In the genomic region with DNA sequence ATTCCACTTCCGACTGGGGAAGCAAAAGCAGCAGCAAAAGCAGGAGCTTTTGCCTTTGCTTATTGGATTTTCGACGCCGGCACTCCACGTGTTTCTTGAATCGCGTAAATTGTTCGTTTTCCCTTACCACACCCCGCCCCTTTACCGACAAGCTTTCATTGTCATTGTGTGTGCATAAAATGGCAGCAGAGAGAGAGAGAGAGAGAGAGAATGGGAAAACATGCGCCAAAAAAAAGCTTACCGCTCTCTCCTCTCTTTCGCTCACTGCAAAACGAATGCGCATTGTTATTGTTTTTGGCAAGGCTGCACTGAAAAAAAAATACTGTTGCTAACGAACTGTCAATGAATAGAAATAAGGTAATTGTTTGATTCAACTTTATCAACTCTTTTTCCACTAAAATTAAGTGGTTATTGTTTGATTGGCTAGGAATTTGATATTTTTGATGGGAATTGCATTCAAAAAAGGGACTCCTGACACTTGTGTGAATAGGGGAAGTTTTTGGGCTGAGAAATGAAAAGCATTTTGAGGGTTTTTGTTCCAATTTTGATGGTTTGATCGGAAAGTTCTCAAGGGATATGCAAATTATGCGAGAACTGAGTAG, we compare ENCODE assay signal across 2 fruit fly cellular contexts.
A peak's percentile ranks its signal among the peaks of the same experiment; 100 is the strongest.
TF ChIP-seq lines count a peak whose summit lies in the region.

No protein-coding gene starts in this region.

TF ChIP-seq in whole organism, embryonic, 481 proteins besides CTCF, POLR2A, EP300 and RAD21 (continued from another document and continues in another):
- TF ChIP-seq CG31441 (GFP tag; IDR thresholded peaks at IDR 0.05; lab: Robert Waterston, UW) (no peak), CG31388 (GFP tag; optimal IDR thresholded peaks at IDR 0.05; lab: Kevin White, UChicago) (no peak), Max (GFP tag; optimal IDR thresholded peaks at IDR 0.05; lab: Kevin White, UChicago) (no peak), Camta (GFP tag; optimal IDR thresholded peaks at IDR 0.05; lab: Kevin White, UChicago) (no peak), Scr (GFP tag; IDR thresholded peaks at IDR 0.05; lab: Robert Waterston, UW; ENCODE audit: partially characterized antibody) (no peak), PHDP (tag; optimal IDR thresholded peaks at IDR 0.05; lab: Kevin White, UChicago) (peak; percentile 22), her (GFP tag; optimal IDR thresholded peaks at IDR 0.05; lab: Kevin White, UChicago) (peak; percentile 43), D19B (GFP tag; optimal IDR thresholded peaks at IDR 0.05; lab: Kevin White, UChicago) (no peak), CG8924 (tag; optimal IDR thresholded peaks at IDR 0.05; lab: Kevin White, UChicago) (peak; percentile 38), Tbp (GFP tag; optimal IDR thresholded peaks at IDR 0.05; lab: Kevin White, UChicago) (no peak), dpn (GFP tag; optimal IDR thresholded peaks at IDR 0.05; lab: Kevin White, UChicago) (no peak), CG9797 (GFP tag; optimal IDR thresholded peaks at IDR 0.05; lab: Kevin White, UChicago) (no peak), sens (GFP tag; lab: Kevin White, UChicago) (peak; percentile 81), E2f2 (GFP tag; IDR thresholded peaks at IDR 0.05; lab: Robert Waterston, UW) (no peak), psq (GFP tag; optimal IDR thresholded peaks at IDR 0.05; lab: Kevin White, UChicago) (no peak), CG17802 (tag; optimal IDR thresholded peaks at IDR 0.05; lab: Kevin White, UChicago) (no peak), CG6175 (GFP tag; IDR thresholded peaks at IDR 0.05; lab: Robert Waterston, UW) (peak; percentile 5; the same call in 1 of the 3 replicates), Opbp (GFP tag; IDR thresholded peaks at IDR 0.05; lab: Robert Waterston, UW; ENCODE audit: partially characterized antibody) (no peak), Ptx1 (GFP tag; IDR thresholded peaks at IDR 0.05; lab: Robert Waterston, UW) (peak; percentile 4), CG14050 (GFP tag; IDR thresholded peaks at IDR 0.05; lab: Robert Waterston, UW) (peak; percentile 36; the same call in 2 of the 3 replicates), CG11093 (GFP tag; IDR thresholded peaks at IDR 0.05; lab: Robert Waterston, UW) (no peak), mam (GFP tag; optimal IDR thresholded peaks at IDR 0.05; lab: Kevin White, UChicago) (peak; percentile 44), fd102C (GFP tag; optimal IDR thresholded peaks at IDR 0.05; lab: Kevin White, UChicago) (no peak), Stat92E (GFP tag; optimal IDR thresholded peaks at IDR 0.05; lab: Kevin White, UChicago) (no peak), CG13624 (GFP tag; optimal IDR thresholded peaks at IDR 0.05; lab: Kevin White, UChicago) (no peak), CG11247 (GFP tag; IDR thresholded peaks at IDR 0.05; lab: Robert Waterston, UW) (no peak), Oli (tag; optimal IDR thresholded peaks at IDR 0.05; lab: Kevin White, UChicago) (peak; percentile 12), NfI (GFP tag; optimal IDR thresholded peaks at IDR 0.05; lab: Kevin White, UChicago) (no peak), danr (GFP tag; IDR thresholded peaks at IDR 0.05; lab: Robert Waterston, UW) (no peak), CG18262 (tag; optimal IDR thresholded peaks at IDR 0.05; lab: Kevin White, UChicago) (peak; percentile 24), Med (GFP tag; lab: Kevin White, UChicago) (peak; percentile 82), wdn (GFP tag; IDR thresholded peaks at IDR 0.05; lab: Robert Waterston, UW) (no peak), pita (GFP tag; optimal IDR thresholded peaks at IDR 0.05; lab: Kevin White, UChicago) (no peak), Adf1 (GFP tag; IDR thresholded peaks at IDR 0.05; lab: Robert Waterston, UW) (no peak), Pdp1 (GFP tag; optimal IDR thresholded peaks at IDR 0.05; lab: Kevin White, UChicago) (peak in 1 of 2 experiments; percentile 26), Dref (GFP tag; IDR thresholded peaks at IDR 0.05; lab: Robert Waterston, UW) (no peak), CG17328 (GFP tag; IDR thresholded peaks at IDR 0.05; lab: Robert Waterston, UW) (peak; percentile 28; the same call in 1 of the 2 replicates), CG9876 (GFP tag; optimal IDR thresholded peaks at IDR 0.05; lab: Kevin White, UChicago) (no peak), nom (GFP tag; optimal IDR thresholded peaks at IDR 0.05; lab: Kevin White, UChicago) (peak; percentile 13), CG15269 (tag; optimal IDR thresholded peaks at IDR 0.05; lab: Kevin White, UChicago) (no peak), schlank (tag; optimal IDR thresholded peaks at IDR 0.05; lab: Kevin White, UChicago) (no peak), CG32532 (GFP tag; IDR thresholded peaks at IDR 0.05; lab: Robert Waterston, UW) (no peak; the same call in 1 of the 2 replicates), klu (GFP tag; IDR thresholded peaks at IDR 0.05; lab: Robert Waterston, UW) (no peak), rib (GFP tag; IDR thresholded peaks at IDR 0.05; lab: Robert Waterston, UW) (peak; percentile 52; the same call in 1 of the 2 replicates), Nf-YC (tag; optimal IDR thresholded peaks at IDR 0.05; lab: Kevin White, UChicago) (peak; percentile 57), CG17385 (GFP tag; optimal IDR thresholded peaks at IDR 0.05; lab: Kevin White, UChicago) (no peak), CG1233 (GFP tag; optimal IDR thresholded peaks at IDR 0.05; lab: Kevin White, UChicago) (no peak), tll (GFP tag; optimal IDR thresholded peaks at IDR 0.05; lab: Kevin White, UChicago) (no peak), CG11695 (GFP tag; IDR thresholded peaks at IDR 0.05; lab: Robert Waterston, UW) (no peak; the same call in 2 of the 3 replicates), seq (GFP tag; IDR thresholded peaks at IDR 0.05; lab: Robert Waterston, UW) (no peak), ftz-f1 (GFP tag; optimal IDR thresholded peaks at IDR 0.05; lab: Kevin White, UChicago) (peak; percentile 30), CG9817 (tag; optimal IDR thresholded peaks at IDR 0.05; lab: Kevin White, UChicago) (peak; percentile 19), ewg (GFP tag; optimal IDR thresholded peaks at IDR 0.05; lab: Kevin White, UChicago) (no peak), Rfx (GFP tag; IDR thresholded peaks at IDR 0.05; lab: Robert Waterston, UW) (peak; percentile 42; the same call in 1 of the 2 replicates), crol (GFP tag; IDR thresholded peaks at IDR 0.05; lab: Robert Waterston, UW) (peak; percentile 92), row (GFP tag; IDR thresholded peaks at IDR 0.05; lab: Robert Waterston, UW) (no peak), CG17359 (tag; optimal IDR thresholded peaks at IDR 0.05; lab: Kevin White, UChicago) (peak; percentile 25), bowl (GFP tag; IDR thresholded peaks at IDR 0.05; lab: Robert Waterston, UW) (no peak), jumu (GFP tag; optimal IDR thresholded peaks at IDR 0.05; lab: Kevin White, UChicago) (no peak), ro (GFP tag; IDR thresholded peaks at IDR 0.05; lab: Robert Waterston, UW) (no peak), gem (tag; optimal IDR thresholded peaks at IDR 0.05; lab: Kevin White, UChicago) (no peak), Trl (optimal IDR thresholded peaks at IDR 0.05; lab: Kevin White, UChicago) (peak; percentile 87 to 96), Trl (GFP tag; optimal IDR thresholded peaks at IDR 0.05; lab: Kevin White, UChicago) (no peak), Oaz (GFP tag; IDR thresholded peaks at IDR 0.05; lab: Robert Waterston, UW) (0 out of 2 replicates have a peak, but pooled peaks have one; percentile 27)

TF ChIP-seq in whole organism, prepupa, 60 proteins besides CTCF, POLR2A, EP300 and RAD21 (continued from another document):
- TF ChIP-seq CG15336 (GFP tag; IDR thresholded peaks at IDR 0.05; lab: Robert Waterston, UW) (0 out of 2 replicates have a peak, but pooled peaks have one; percentile 0), fd59A (GFP tag; optimal IDR thresholded peaks at IDR 0.05; lab: Kevin White, UChicago) (no peak), Lpt (GFP tag; optimal IDR thresholded peaks at IDR 0.05; lab: Kevin White, UChicago) (peak; percentile 2), topi (GFP tag; optimal IDR thresholded peaks at IDR 0.05; lab: Kevin White, UChicago) (peak; percentile 52), CG3919 (GFP tag; optimal IDR thresholded peaks at IDR 0.05; lab: Kevin White, UChicago) (no peak), dac (GFP tag; optimal IDR thresholded peaks at IDR 0.05; lab: Kevin White, UChicago) (no peak), CG8319 (GFP tag; optimal IDR thresholded peaks at IDR 0.05; lab: Kevin White, UChicago) (peak; percentile 13), spab (GFP tag; optimal IDR thresholded peaks at IDR 0.05; lab: Kevin White, UChicago) (no peak), ss (GFP tag; optimal IDR thresholded peaks at IDR 0.05; lab: Kevin White, UChicago) (peak in 1 of 2 experiments; percentile 8)
